Worm (Caenorhabditis elegans) whole organism, midembryonic: Measurements from ENCODE around the gene cpna-3.

Experiments used
- T22C8.4 ChIP-seq: fragments of 200-800 bp; sonication (Bioruptor generic); IDR thresholded peaks from 2 replicates; pipeline ENCODE4 v1.3.6; 2022; ENCODE audit warnings: missing genetic modification characterization, missing compliant biosample characterization
- cog-1 ChIP-seq: sonication (generic microtip); optimal IDR thresholded peaks from 2 replicates; lab custom pipeline; 2016; ENCODE audit warnings: missing genetic modification characterization, missing compliant biosample characterization
- flt-1 ChIP-seq: fragments of 200-800 bp; sonication (Bioruptor generic); IDR thresholded peaks from 2 replicates; pipeline ENCODE4 v1.3.6; 2022; ENCODE audit warnings: missing genetic modification characterization, missing compliant biosample characterization
- klf-2 ChIP-seq: fragments of 200-800 bp; sonication (Bioruptor generic); conservative IDR thresholded peaks from 2 replicates; pipeline ENCODE4 v1.3.6; 2022; ENCODE audit warnings: missing genetic modification reagents, missing genetic modification characterization, missing compliant biosample characterization
- med-1 ChIP-seq: sonication (generic microtip); optimal IDR thresholded peaks from 2 replicates; lab custom pipeline; 2017; ENCODE audit warnings: missing genetic modification characterization, mild to moderate bottlenecking, missing compliant biosample characterization, antibody characterized with exemption, missing genetic modification reagents; ENCODE audit not compliant: insufficient read depth
- ref-1 ChIP-seq: fragments of 200-800 bp; sonication (Bioruptor generic); conservative IDR thresholded peaks from 2 replicates; pipeline ENCODE4 v1.3.6; 2022; ENCODE audit warnings: missing genetic modification reagents, missing genetic modification characterization, missing compliant biosample characterization
- tab-1 ChIP-seq: fragments of 200-800 bp; sonication (Bioruptor generic); IDR thresholded peaks from 2 replicates; pipeline ENCODE4 v1.3.6; 2022; ENCODE audit warnings: missing genetic modification characterization, missing compliant biosample characterization
- ztf-23 ChIP-seq: fragments of 200-800 bp; sonication (Bioruptor generic); IDR thresholded peaks from 2 replicates; pipeline ENCODE4 v1.3.6; 2022; ENCODE audit warnings: missing genetic modification reagents, missing genetic modification characterization, missing compliant biosample characterization

Gene cpna-3

ce11 chrIV:9146819-9147518 lies 50.3 kb downstream of the cpna-3 start, which contains the start of the genes rpb-12 and aly-2:
Gene rpb-12, minus strand, starts transcription at chrIV:9146869.
Gene aly-2, plus strand, starts transcription at chrIV:9147468.
- TF ChIP-seq ztf-23 (GFP tag; lab: Robert Waterston, UW) = no peak
- no peak for TF ChIP-seq tab-1 (GFP tag; lab: Robert Waterston, UW)
- no peak for TF ChIP-seq T22C8.4 (GFP tag; lab: Robert Waterston, UW)
- no peak for TF ChIP-seq ref-1
- TF ChIP-seq cog-1 (tag; lab: Kevin White, UChicago) = no peak
- no peak for TF ChIP-seq klf-2 (GFP tag; lab: Robert Waterston, UW)
- no peak for TF ChIP-seq flt-1 (GFP tag; lab: Robert Waterston, UW)
- no peak for TF ChIP-seq med-1 (GFP tag; lab: Kevin White, UChicago)
